Worm (Caenorhabditis elegans) whole organism, midembryonic: Measurements from ENCODE around the gene crn-6.

Experiments used
- cog-1 ChIP-seq: sonication (generic microtip); optimal IDR thresholded peaks from 2 replicates; lab custom pipeline; 2016; ENCODE audit warnings: missing genetic modification characterization, missing compliant biosample characterization
- flt-1 ChIP-seq: fragments of 200-800 bp; sonication (Bioruptor generic); IDR thresholded peaks from 2 replicates; pipeline ENCODE4 v1.3.6; 2022; ENCODE audit warnings: missing genetic modification characterization, missing compliant biosample characterization
- med-1 ChIP-seq: sonication (generic microtip); optimal IDR thresholded peaks from 2 replicates; lab custom pipeline; 2017; ENCODE audit warnings: missing genetic modification characterization, mild to moderate bottlenecking, missing compliant biosample characterization, antibody characterized with exemption, missing genetic modification reagents; ENCODE audit not compliant: insufficient read depth
- ref-1 ChIP-seq: fragments of 200-800 bp; sonication (Bioruptor generic); conservative IDR thresholded peaks from 2 replicates; pipeline ENCODE4 v1.3.6; 2022; ENCODE audit warnings: missing genetic modification reagents, missing genetic modification characterization, missing compliant biosample characterization
- ztf-23 ChIP-seq: fragments of 200-800 bp; sonication (Bioruptor generic); IDR thresholded peaks from 2 replicates; pipeline ENCODE4 v1.3.6; 2022; ENCODE audit warnings: missing genetic modification reagents, missing genetic modification characterization, missing compliant biosample characterization
- ztf-29 ChIP-seq: fragments of 200-800 bp; sonication (Bioruptor generic); IDR thresholded peaks from 2 replicates; pipeline ENCODE4 v1.3.6; 2022; ENCODE audit warnings: missing genetic modification reagents, missing genetic modification characterization, missing compliant biosample characterization

DNA sequence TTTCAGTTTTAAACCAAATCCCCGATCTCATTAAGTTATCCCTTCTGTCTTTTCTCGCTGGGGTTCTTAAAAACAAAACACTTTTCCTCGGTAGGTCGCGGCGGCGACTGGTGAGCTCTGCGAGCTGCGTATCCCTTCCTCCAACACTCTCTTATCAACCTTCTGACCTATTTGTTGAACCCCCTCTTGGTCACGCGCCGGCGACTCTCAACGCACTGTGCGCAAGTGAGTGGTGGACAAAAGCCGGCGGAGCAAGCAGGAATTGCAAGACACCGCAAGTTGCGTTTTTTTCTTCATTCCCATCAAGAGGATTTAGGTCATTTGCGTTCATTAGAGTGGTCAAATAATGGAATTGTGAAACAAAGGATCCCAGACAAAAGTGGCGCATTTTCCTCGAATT lies 13.3 kb upstream of the crn-6 start:
- no peak for TF ChIP-seq cog-1 (tag; lab: Kevin White, UChicago)
- TF ChIP-seq ztf-29 (GFP tag; lab: Robert Waterston, UW) = no peak
- TF ChIP-seq ztf-23 (GFP tag; lab: Robert Waterston, UW) = no peak
- no peak for TF ChIP-seq ref-1 (GFP tag; lab: Robert Waterston, UW)
- TF ChIP-seq med-1 (GFP tag; lab: Kevin White, UChicago) = no peak
- TF ChIP-seq flt-1 (GFP tag; lab: Robert Waterston, UW) = no peak
